Worm (Caenorhabditis elegans) whole organism, mixed stage, embryonic: ENCODE results near the gene gsnl-1.

ENCODE experiments used
- blmp-1 ChIP-seq: fragments of 150-350 bp; optimal IDR thresholded peaks from 2 replicates; lab custom pipeline; 2014; ENCODE audit warnings: missing biosample characterization, missing genetic modification characterization
- ceh-83 ChIP-seq: fragments of 200-800 bp; sonication (Bioruptor generic); optimal IDR thresholded peaks from 2 replicates; lab custom pipeline; 2018; ENCODE audit warnings: mild to moderate bottlenecking, missing genetic modification characterization, missing compliant biosample characterization
- elt-3 ChIP-seq: fragments of 150-350 bp; optimal IDR thresholded peaks from 2 replicates; lab custom pipeline; 2014; ENCODE audit warnings: missing biosample characterization, missing genetic modification characterization
- mab-5 ChIP-seq: fragments of 150-350 bp; optimal IDR thresholded peaks from 2 replicates; lab custom pipeline; 2014; ENCODE audit warnings: missing biosample characterization, missing genetic modification characterization
- nhr-237 ChIP-seq: fragments of 150-350 bp; optimal IDR thresholded peaks from 2 replicates; lab custom pipeline; 2014; ENCODE audit warnings: missing biosample characterization, missing genetic modification characterization
- unc-62 ChIP-seq: fragments of 150-350 bp; optimal IDR thresholded peaks from 2 replicates; lab custom pipeline; 2014; ENCODE audit warnings: missing biosample characterization, missing genetic modification reagents, missing genetic modification characterization
- ztf-11 ChIP-seq: fragments of 150-350 bp; optimal IDR thresholded peaks from 2 replicates; lab custom pipeline; 2014; ENCODE audit warnings: missing biosample characterization, missing genetic modification characterization

- no peak for TF ChIP-seq blmp-1 (tag; lab: Kevin White, UChicago)
- no peak for TF ChIP-seq ztf-11 (tag; lab: Kevin White, UChicago)
- no peak for TF ChIP-seq nhr-237
- no peak for TF ChIP-seq ceh-83 (GFP tag; lab: Kevin White, UChicago)
- TF ChIP-seq mab-5 (tag; lab: Kevin White, UChicago), result no peak
- no peak for TF ChIP-seq unc-62 (GFP tag; lab: Kevin White, UChicago)
- TF ChIP-seq elt-3 (tag; lab: Kevin White, UChicago), result no peak
Observed at ce11 chrV:9545238-9545709, 48.4 kb downstream of the gsnl-1 start, which contains the start of the genes his-35 and his-41.
